Worm (Caenorhabditis elegans) whole organism, L4 larva: Measurements from ENCODE around the gene Y51B9A.5.

Experiments
- Y48G9A.11 ChIP-seq: fragments of 200-800 bp; sonication (Bioruptor generic); IDR thresholded peaks from 2 replicates; pipeline ENCODE4 v1.3.6; 2022; ENCODE audit warnings: missing genetic modification reagents, missing genetic modification characterization, missing compliant biosample characterization
- ZK546.5 ChIP-seq, 2 experiments: sonication (generic microtip); optimal IDR thresholded peaks; 2 replicates each; lab custom pipeline; 2017; ENCODE audit warnings: missing biosample characterization in 2 of 2, missing genetic modification characterization in 2 of 2
- fkh-10 ChIP-seq: fragments of 150-350 bp; optimal IDR thresholded peaks from 2 replicates; lab custom pipeline; 2014; ENCODE audit warnings: missing biosample characterization, missing genetic modification reagents, missing genetic modification characterization
- hlh-11 ChIP-seq: fragments of 200-800 bp; sonication (Bioruptor generic); optimal IDR thresholded peaks from 2 replicates; lab custom pipeline; 2018; ENCODE audit warnings: mild to moderate bottlenecking, missing genetic modification characterization, missing compliant biosample characterization
- hmg-1.1 ChIP-seq: fragments of 200-800 bp; sonication (Bioruptor generic); IDR thresholded peaks from 2 replicates; pipeline ENCODE4 v1.3.6; 2022; ENCODE audit warnings: missing genetic modification reagents, missing genetic modification characterization, missing compliant biosample characterization
- lsy-2 ChIP-seq, 2 experiments: fragments of 150-350 bp in 1 of 2; sonication (generic microtip) in 1 of 2; optimal IDR thresholded peaks; 2 replicates each; lab custom pipeline; 2014 to 2017; ENCODE audit warnings: missing biosample characterization in 2 of 2, missing genetic modification characterization in 2 of 2
- madf-5 ChIP-seq, 2 experiments: fragments of 200-800 bp; sonication (Bioruptor generic); IDR thresholded peaks; 2 replicates each; pipeline ENCODE4 v1.3.6; 2022; ENCODE audit warnings: missing compliant biosample characterization in 2 of 2, missing genetic modification characterization in 2 of 2
- mxl-3 ChIP-seq: fragments of 200-800 bp; sonication (Bioruptor generic); optimal IDR thresholded peaks from 2 replicates; lab custom pipeline; 2018; ENCODE audit warnings: mild to moderate bottlenecking, missing genetic modification characterization, missing compliant biosample characterization
- tag-97 ChIP-seq: fragments of 200-800 bp; sonication (Bioruptor generic); IDR thresholded peaks from 2 replicates; pipeline ENCODE4 v1.3.6; 2022; ENCODE audit warnings: missing genetic modification characterization, missing compliant biosample characterization
- unc-130 ChIP-seq: sonication (generic microtip); optimal IDR thresholded peaks from 2 replicates; lab custom pipeline; 2016; ENCODE audit warnings: missing genetic modification reagents, missing genetic modification characterization, missing compliant biosample characterization
- unc-62 ChIP-seq, 3 experiments: fragments of 150-350 bp in 1 of 3; sonication (generic microtip); optimal IDR thresholded peaks in 2 of 3; peaks in 1 of 3; 1 replicate in 1 of 3; 2 replicates in 2 of 3; lab custom pipeline; 2014 to 2017; ENCODE audit warnings: missing biosample characterization in 3 of 3, missing genetic modification characterization in 3 of 3, missing genetic modification reagents in 3 of 3, missing genotype in 1 of 3
- zfp-3 ChIP-seq: fragments of 200-800 bp; sonication (Bioruptor generic); conservative IDR thresholded peaks from 2 replicates; pipeline ENCODE4 v1.3.6; 2022; ENCODE audit warnings: missing genetic modification reagents, missing genetic modification characterization, missing compliant biosample characterization

- TF ChIP-seq zfp-3 (no peak), tag-97 (no peak), lsy-2 (tag; optimal IDR thresholded peaks at IDR 0.05; lab: Kevin White, UChicago) (no peak), hlh-11 (no peak), madf-5 (GFP tag; IDR thresholded peaks at IDR 0.05; lab: Robert Waterston, UW) (no peak), Y48G9A.11 (no peak), ZK546.5 (tag; optimal IDR thresholded peaks at IDR 0.05; lab: Kevin White, UChicago) (no peak), hmg-1.1 (GFP tag; lab: Robert Waterston, UW) (no peak), unc-62 (GFP tag; optimal IDR thresholded peaks at IDR 0.05 in 1 of 2; lab: Kevin White, UChicago) (no peak), unc-62 (tag; optimal IDR thresholded peaks at IDR 0.05; lab: Kevin White, UChicago) (no peak), mxl-3 (GFP tag; lab: Kevin White, UChicago) (no peak), unc-130 (GFP tag; lab: Kevin White, UChicago) (no peak), fkh-10 (GFP tag; lab: Kevin White, UChicago) (no peak)
These were observed 41.4 kb downstream of the Y51B9A.5 start, which contains the start of gene R09D1.13 for ce11 chrII:9445368-9445767.
